Fruit fly (Drosophila melanogaster): ENCODE data around the gene ScsbetaA.
A peak's percentile ranks its signal among the peaks of the same experiment; 100 is the strongest.

The ScsbetaA gene

dm6 chr3R:8932741-8933140 lies 5.8 kb upstream of the ScsbetaA start:
- peak; percentile 50 for TF ChIP-seq fd102C (GFP tag; optimal IDR thresholded peaks at IDR 0.05)
- TF ChIP-seq CG30403 (GFP tag; optimal IDR thresholded peaks at IDR 0.05): peak; percentile 15
- peak; percentile 28 for TF ChIP-seq CG10979 (tag; optimal IDR thresholded peaks at IDR 0.05)
- 0 out of 2 replicates have a peak, but pooled peaks have one; percentile 7 for TF ChIP-seq CG11696 (GFP tag; IDR thresholded peaks at IDR 0.05)
- no peak for TF ChIP-seq CG3407 (GFP tag; optimal IDR thresholded peaks at IDR 0.05)
- no peak for TF ChIP-seq Ssrp (tag; optimal IDR thresholded peaks at IDR 0.05)
- TF ChIP-seq CG1603 (tag; optimal IDR thresholded peaks at IDR 0.05): peak; percentile 14
- TF ChIP-seq CG1233 (GFP tag; optimal IDR thresholded peaks at IDR 0.05): no peak
- no peak for TF ChIP-seq C15 (GFP tag; IDR thresholded peaks at IDR 0.05)
- no peak for TF ChIP-seq fd64A (GFP tag; optimal IDR thresholded peaks at IDR 0.05)
- no peak for TF ChIP-seq Blimp-1 (GFP tag; optimal IDR thresholded peaks at IDR 0.05)
- TF ChIP-seq zen (tag; optimal IDR thresholded peaks at IDR 0.05): peak; percentile 60
- peak; percentile 12 for TF ChIP-seq az2 (GFP tag; optimal IDR thresholded peaks at IDR 0.05)
- TF ChIP-seq scrt (GFP tag; optimal IDR thresholded peaks at IDR 0.05): no peak
- peak; percentile 27 for TF ChIP-seq CG6254 (GFP tag; optimal IDR thresholded peaks at IDR 0.05)
- TF ChIP-seq lilli (GFP tag; optimal IDR thresholded peaks at IDR 0.05): no peak
- peak in 1 of 2 experiments; percentile 26 for TF ChIP-seq chif (GFP tag; optimal IDR thresholded peaks at IDR 0.05)
- peak; percentile 19 for TF ChIP-seq CG18262 (tag; optimal IDR thresholded peaks at IDR 0.05)
- TF ChIP-seq CG12391 (tag; optimal IDR thresholded peaks at IDR 0.05): peak; percentile 11
- peak; percentile 24 for TF ChIP-seq CG2712 (tag; optimal IDR thresholded peaks at IDR 0.05)
- TF ChIP-seq D (optimal IDR thresholded peaks at IDR 0.05): no peak
- TF ChIP-seq D (GFP tag; optimal IDR thresholded peaks at IDR 0.05): no peak
- TF ChIP-seq bsh (GFP tag; optimal IDR thresholded peaks at IDR 0.05): peak in 1 of 2 experiments; percentile 25
- no peak for TF ChIP-seq CG3065 (GFP tag; optimal IDR thresholded peaks at IDR 0.05)
- TF ChIP-seq vfl (GFP tag; optimal IDR thresholded peaks at IDR 0.05): no peak
- no peak for TF ChIP-seq toy (GFP tag; IDR thresholded peaks at IDR 0.05)
- TF ChIP-seq CG4820 (GFP tag; optimal IDR thresholded peaks at IDR 0.05): peak; percentile 3
- TF ChIP-seq lola (GFP tag; optimal IDR thresholded peaks at IDR 0.05): peak in 1 of 3 experiments; percentile 42
- TF ChIP-seq CG17829 (tag; optimal IDR thresholded peaks at IDR 0.05): peak; percentile 16
- no peak for TF ChIP-seq gcm2 (GFP tag; optimal IDR thresholded peaks at IDR 0.05)
- no peak for TF ChIP-seq insv (GFP tag; optimal IDR thresholded peaks at IDR 0.05)
- TF ChIP-seq CG15696 (tag; optimal IDR thresholded peaks at IDR 0.05): peak; percentile 19
- no peak for TF ChIP-seq yki (optimal IDR thresholded peaks at IDR 0.05)
- no peak for TF ChIP-seq mld (GFP tag; IDR thresholded peaks at IDR 0.05; ENCODE audit: partially characterized antibody)
- no peak for TF ChIP-seq ro (GFP tag; IDR thresholded peaks at IDR 0.05)
- TF ChIP-seq org-1 (GFP tag; optimal IDR thresholded peaks at IDR 0.05): no peak
- TF ChIP-seq sug (tag; optimal IDR thresholded peaks at IDR 0.05): no peak
- TF ChIP-seq Drgx (GFP tag; IDR thresholded peaks at IDR 0.05): 0 out of 2 replicates have a peak, but pooled peaks have one; percentile 39
- no peak for TF ChIP-seq CG16779 (GFP tag; IDR thresholded peaks at IDR 0.05)
- no peak for TF ChIP-seq al (GFP tag; IDR thresholded peaks at IDR 0.05)
- TF ChIP-seq kah (GFP tag; optimal IDR thresholded peaks at IDR 0.05): no peak
- no peak for TF ChIP-seq ken (GFP tag; IDR thresholded peaks at IDR 0.05)
- TF ChIP-seq seq (GFP tag; IDR thresholded peaks at IDR 0.05): no peak
- TF ChIP-seq Rx (GFP tag; IDR thresholded peaks at IDR 0.05): no peak
- TF ChIP-seq CG14667 (GFP tag; IDR thresholded peaks at IDR 0.05): no peak
- TF ChIP-seq lov (optimal IDR thresholded peaks at IDR 0.05): no peak
- TF ChIP-seq lov (GFP tag; IDR thresholded peaks at IDR 0.05): no peak
- peak; percentile 4 for TF ChIP-seq CG8089 (GFP tag; optimal IDR thresholded peaks at IDR 0.05)
- no peak for TF ChIP-seq Max (GFP tag; optimal IDR thresholded peaks at IDR 0.05)
- no peak for TF ChIP-seq Spps (tag; optimal IDR thresholded peaks at IDR 0.05)
- no peak for TF ChIP-seq pan (optimal IDR thresholded peaks at IDR 0.05)
- peak in 1 of 2 experiments; percentile 17 for TF ChIP-seq pan (GFP tag; optimal IDR thresholded peaks at IDR 0.05 in 1 of 2, IDR thresholded peaks at IDR 0.05 in 1 of 2)
